Fruit fly (Drosophila melanogaster) whole organism, prepupa: ENCODE results near the gene CG33252.

ENCODE experiments used
- Blimp-1 ChIP-seq: fragments of 200-800 bp; sonication (Bioruptor generic); optimal IDR thresholded peaks from 3 replicates; lab custom pipeline; 2017; ENCODE audit warnings: missing biosample characterization, missing genetic modification characterization, mild to moderate bottlenecking, moderate library complexity, missing genetic modification reagents
- CG10631 ChIP-seq: fragments of 200-800 bp; sonication (Bioruptor generic); optimal IDR thresholded peaks from 2 replicates; lab custom pipeline; 2016; ENCODE audit warnings: missing biosample characterization, missing genetic modification characterization
- CG11294 ChIP-seq: fragments of 200-800 bp; sonication (Bioruptor generic); IDR thresholded peaks from 2 replicates; pipeline ENCODE4 v1.3.6; 2022; ENCODE audit warnings: missing biosample characterization, missing genetic modification characterization
- CG11902 ChIP-seq: fragments of 200-800 bp; sonication (Bioruptor generic); optimal IDR thresholded peaks from 3 replicates; lab custom pipeline; 2016; ENCODE audit warnings: missing biosample characterization, missing genetic modification characterization
- CG1621 ChIP-seq: fragments of 200-800 bp; sonication (Bioruptor generic); optimal IDR thresholded peaks from 3 replicates; lab custom pipeline; 2018; ENCODE audit warnings: missing biosample characterization, mild to moderate bottlenecking, missing genetic modification characterization
- CG3032 ChIP-seq: fragments of 200-800 bp; optimal IDR thresholded peaks from 2 replicates; lab custom pipeline; 2019; ENCODE audit warnings: missing biosample characterization, mild to moderate bottlenecking, missing genetic modification characterization, moderate library complexity
- CG32006 ChIP-seq: fragments of 200-800 bp; sonication (Bioruptor generic); optimal IDR thresholded peaks from 3 replicates; lab custom pipeline; 2017; ENCODE audit warnings: missing biosample characterization, mild to moderate bottlenecking, missing genetic modification characterization
- CG34406 ChIP-seq: fragments of 200-800 bp; sonication (Bioruptor generic); optimal IDR thresholded peaks from 3 replicates; lab custom pipeline; 2016; ENCODE audit warnings: missing biosample characterization, missing genetic modification characterization
- CG4318 ChIP-seq: fragments of 200-800 bp; sonication (Bioruptor generic); optimal IDR thresholded peaks from 3 replicates; lab custom pipeline; 2017; ENCODE audit warnings: missing biosample characterization, mild to moderate bottlenecking, missing genetic modification characterization
- CG6276 ChIP-seq: fragments of 200-800 bp; sonication (Bioruptor generic); optimal IDR thresholded peaks from 2 replicates; lab custom pipeline; 2017; ENCODE audit warnings: missing biosample characterization, mild to moderate bottlenecking, missing genetic modification characterization
- CG6808 ChIP-seq: fragments of 200-800 bp; sonication (Bioruptor generic); optimal IDR thresholded peaks from 3 replicates; lab custom pipeline; 2017; ENCODE audit warnings: missing biosample characterization, missing genetic modification characterization, mild to moderate bottlenecking, moderate library complexity, missing genetic modification reagents
- CG6854 ChIP-seq: fragments of 200-800 bp; sonication (Bioruptor generic); optimal IDR thresholded peaks from 2 replicates; lab custom pipeline; 2017; ENCODE audit warnings: missing biosample characterization, mild to moderate bottlenecking, missing genetic modification characterization
- CG7368 ChIP-seq: fragments of 200-800 bp; sonication (Bioruptor generic); optimal IDR thresholded peaks from 3 replicates; lab custom pipeline; 2016; ENCODE audit warnings: missing biosample characterization, missing genetic modification characterization
- CG8119 ChIP-seq: fragments of 200-800 bp; sonication (Bioruptor generic); IDR thresholded peaks from 3 replicates; pipeline ENCODE4 v1.3.6; 2022; ENCODE audit warnings: missing biosample characterization, missing genetic modification characterization
- CG8319 ChIP-seq: fragments of 200-800 bp; sonication (Bioruptor generic); optimal IDR thresholded peaks from 3 replicates; lab custom pipeline; 2016; ENCODE audit warnings: missing biosample characterization, missing genetic modification characterization
- Eip75B ChIP-seq: fragments of 200-800 bp; sonication (Bioruptor generic); optimal IDR thresholded peaks from 3 replicates; lab custom pipeline; 2016; ENCODE audit warnings: missing biosample characterization, missing genetic modification characterization
- Eip78C ChIP-seq: fragments of 200-800 bp; sonication (Bioruptor generic); peaks from one replicate; lab custom pipeline; 2016; ENCODE audit warnings: missing biosample characterization, missing genetic modification characterization
- Eip93F ChIP-seq: fragments of 200-800 bp; sonication (Bioruptor generic); optimal IDR thresholded peaks from 2 replicates; lab custom pipeline; 2016; ENCODE audit warnings: missing biosample characterization, mild to moderate bottlenecking, missing genetic modification characterization
- Gug ChIP-seq: fragments of 200-800 bp; sonication (Bioruptor generic); IDR thresholded peaks from 2 replicates; pipeline ENCODE4 v1.3.6; 2022; ENCODE audit warnings: missing biosample characterization, missing genetic modification characterization
- Hr38 ChIP-seq: sonication (Bioruptor generic); optimal IDR thresholded peaks from 2 replicates; lab custom pipeline; 2016; ENCODE audit warnings: missing biosample characterization, missing genetic modification characterization
- Lpt ChIP-seq: fragments of 200-800 bp; sonication (Bioruptor generic); optimal IDR thresholded peaks from 3 replicates; lab custom pipeline; 2016; ENCODE audit warnings: missing biosample characterization, missing genetic modification characterization
- Met ChIP-seq: fragments of 200-800 bp; sonication (Bioruptor generic); optimal IDR thresholded peaks from 3 replicates; lab custom pipeline; 2016; ENCODE audit warnings: missing biosample characterization, missing genetic modification characterization
- OdsH ChIP-seq: fragments of 200-800 bp; sonication (Bioruptor generic); optimal IDR thresholded peaks from 3 replicates; lab custom pipeline; 2016; ENCODE audit warnings: missing biosample characterization, missing genetic modification characterization
- Sox14 ChIP-seq: fragments of 200-800 bp; sonication (Bioruptor generic); optimal IDR thresholded peaks from 3 replicates; lab custom pipeline; 2016; ENCODE audit warnings: missing biosample characterization, missing genetic modification characterization
- achi ChIP-seq: fragments of 200-800 bp; sonication (Bioruptor generic); optimal IDR thresholded peaks from 3 replicates; lab custom pipeline; 2016; ENCODE audit warnings: missing biosample characterization, missing genetic modification characterization
- acj6 ChIP-seq: fragments of 200-800 bp; sonication (Bioruptor generic); optimal IDR thresholded peaks from 3 replicates; lab custom pipeline; 2016; ENCODE audit warnings: missing biosample characterization, missing genetic modification characterization
- cyc ChIP-seq: fragments of 200-800 bp; sonication (Bioruptor generic); optimal IDR thresholded peaks from 3 replicates; lab custom pipeline; 2016; ENCODE audit warnings: missing biosample characterization, missing genetic modification characterization
- dac ChIP-seq: fragments of 200-800 bp; sonication (Bioruptor generic); optimal IDR thresholded peaks from 2 replicates; lab custom pipeline; 2017; ENCODE audit warnings: missing biosample characterization, mild to moderate bottlenecking, missing genetic modification characterization
- dsx ChIP-seq: fragments of 200-800 bp; optimal IDR thresholded peaks from 3 replicates; lab custom pipeline; 2019; ENCODE audit warnings: missing biosample characterization, mild to moderate bottlenecking, missing genetic modification characterization, moderate library complexity; ENCODE audit not compliant: poor library complexity, severe bottlenecking
- esn ChIP-seq: fragments of 200-800 bp; sonication (Bioruptor generic); optimal IDR thresholded peaks from 2 replicates; lab custom pipeline; 2016; ENCODE audit warnings: missing biosample characterization, mild to moderate bottlenecking, missing genetic modification characterization, moderate library complexity
- fd59A ChIP-seq: fragments of 200-800 bp; sonication (Bioruptor generic); optimal IDR thresholded peaks from 2 replicates; lab custom pipeline; 2017; ENCODE audit warnings: missing biosample characterization, mild to moderate bottlenecking, missing genetic modification characterization, missing genetic modification reagents
- fkh ChIP-seq: fragments of 200-800 bp; sonication (Bioruptor generic); optimal IDR thresholded peaks from 3 replicates; lab custom pipeline; 2017; ENCODE audit warnings: missing biosample characterization, mild to moderate bottlenecking, missing genetic modification characterization, moderate library complexity
- lz ChIP-seq: fragments of 200-800 bp; sonication (Bioruptor generic); optimal IDR thresholded peaks from 3 replicates; lab custom pipeline; 2016; ENCODE audit warnings: missing biosample characterization, missing genetic modification characterization
- net ChIP-seq: fragments of 200-800 bp; sonication (Bioruptor generic); optimal IDR thresholded peaks from 3 replicates; lab custom pipeline; 2016; ENCODE audit warnings: missing biosample characterization, missing genetic modification characterization
- salr ChIP-seq, 2 experiments: fragments of 200-800 bp; sonication (Bioruptor generic); optimal IDR thresholded peaks; 3 replicates each; lab custom pipeline; 2016 to 2018; ENCODE audit warnings: missing biosample characterization in 2 of 2, missing genetic modification characterization in 2 of 2, mild to moderate bottlenecking in 1 of 2
- spab ChIP-seq: fragments of 200-800 bp; sonication (Bioruptor generic); optimal IDR thresholded peaks from 2 replicates; lab custom pipeline; 2017; ENCODE audit warnings: missing biosample characterization, mild to moderate bottlenecking, missing genetic modification characterization, missing genetic modification reagents
- svp ChIP-seq: fragments of 200-800 bp; sonication (Bioruptor generic); peaks from one replicate; lab custom pipeline; 2016; ENCODE audit warnings: missing biosample characterization, missing genetic modification characterization
- topi ChIP-seq: fragments of 200-800 bp; sonication (Bioruptor generic); optimal IDR thresholded peaks from 3 replicates; lab custom pipeline; 2016; ENCODE audit warnings: missing biosample characterization, missing genetic modification characterization
- vri ChIP-seq: fragments of 200-800 bp; sonication (Bioruptor generic); optimal IDR thresholded peaks from 3 replicates; lab custom pipeline; 2016; ENCODE audit warnings: missing biosample characterization, mild to moderate bottlenecking, missing genetic modification characterization

CG33252 gene

dm6 chrX:16900283-16900682, 3.3 kb upstream of the CG33252 start:
- no peak for TF ChIP-seq CG8319 (GFP tag; lab: Kevin White, UChicago)
- no peak for TF ChIP-seq CG11902
- TF ChIP-seq CG6854 (GFP tag; lab: Kevin White, UChicago), result no peak
- TF ChIP-seq spab (GFP tag; lab: Kevin White, UChicago), result no peak
- TF ChIP-seq CG6808 (GFP tag; lab: Kevin White, UChicago), result no peak
- no peak for TF ChIP-seq CG1621
- no peak for TF ChIP-seq topi (GFP tag; lab: Kevin White, UChicago)
- no peak for TF ChIP-seq Eip75B (GFP tag; lab: Kevin White, UChicago)
- TF ChIP-seq vri (GFP tag; lab: Kevin White, UChicago), result no peak
- no peak for TF ChIP-seq dsx (GFP tag; lab: Kevin White, UChicago)

DNA sequence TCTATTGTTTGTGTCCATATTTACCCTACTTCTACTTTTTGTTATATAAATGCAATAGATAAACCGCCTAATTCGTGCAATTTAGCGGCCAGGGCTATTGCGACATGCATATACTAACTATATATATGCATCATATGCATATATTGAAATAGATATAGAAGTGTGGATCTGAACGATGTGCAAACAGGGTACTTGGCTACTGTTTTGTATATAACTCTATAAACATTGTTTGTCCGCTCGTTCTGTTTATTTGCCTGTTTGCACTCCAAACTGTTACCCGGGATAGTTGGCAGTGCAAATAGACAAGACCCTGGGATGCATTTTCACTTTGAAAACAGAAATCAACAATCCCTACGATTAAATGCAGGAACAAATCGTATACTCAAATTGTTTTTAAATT, 4.0 kb downstream of the CG33252 start:
- TF ChIP-seq lz (GFP tag; lab: Kevin White, UChicago) (no peak), Eip78C (peak; percentile 1)

DNA sequence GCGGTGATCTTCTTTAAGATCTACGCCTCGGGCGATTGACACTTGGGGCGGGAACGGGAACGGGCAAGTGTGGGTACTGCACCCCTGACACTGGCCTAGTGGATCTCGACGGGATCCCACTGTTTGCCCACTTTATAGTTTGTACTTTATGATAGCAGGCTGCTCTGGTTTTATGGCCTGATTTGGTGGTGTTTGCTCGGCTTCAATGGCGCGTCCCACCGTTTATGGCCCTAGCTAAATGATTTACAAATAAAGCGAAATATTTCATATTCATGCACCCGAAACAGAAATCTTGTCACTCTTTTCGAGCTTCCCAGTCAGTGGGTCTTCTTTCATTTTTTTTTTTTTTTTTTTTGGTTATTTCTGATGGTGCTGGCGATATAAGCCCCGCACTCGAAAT, 6.4 kb downstream of the CG33252 start:
- TF ChIP-seq fkh (GFP tag; lab: Kevin White, UChicago), result peak; percentile 56
- TF ChIP-seq cyc (GFP tag; lab: Kevin White, UChicago), result no peak
- TF ChIP-seq svp (GFP tag; lab: Kevin White, UChicago), result no peak
- no peak for TF ChIP-seq Eip93F (GFP tag; lab: Kevin White, UChicago)

DNA sequence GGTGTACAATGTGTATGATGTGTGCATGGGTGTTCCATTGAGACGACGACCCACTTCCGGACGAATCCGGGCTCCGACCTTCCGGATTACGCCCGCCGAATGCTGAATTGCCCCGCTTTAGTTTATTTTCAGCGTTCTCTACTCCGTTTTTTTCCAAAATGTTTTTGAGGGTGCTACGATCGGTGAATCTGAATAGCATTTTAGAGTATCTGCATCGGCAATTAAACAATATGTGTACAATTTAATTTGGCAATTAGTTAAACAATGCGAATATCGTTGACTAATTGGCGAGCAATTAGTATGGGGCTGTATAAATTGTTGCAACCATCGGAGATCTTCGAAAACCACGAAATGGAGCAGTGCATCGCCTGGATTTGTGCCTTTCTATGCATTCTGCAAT, 7.5 kb downstream of the CG33252 start, which contains the start of gene CG13002:
TSS of gene CG13002 (plus strand) at position 301 of the 400 bp plus-strand sequence.
- no peak for TF ChIP-seq svp (GFP tag; lab: Kevin White, UChicago)

DNA sequence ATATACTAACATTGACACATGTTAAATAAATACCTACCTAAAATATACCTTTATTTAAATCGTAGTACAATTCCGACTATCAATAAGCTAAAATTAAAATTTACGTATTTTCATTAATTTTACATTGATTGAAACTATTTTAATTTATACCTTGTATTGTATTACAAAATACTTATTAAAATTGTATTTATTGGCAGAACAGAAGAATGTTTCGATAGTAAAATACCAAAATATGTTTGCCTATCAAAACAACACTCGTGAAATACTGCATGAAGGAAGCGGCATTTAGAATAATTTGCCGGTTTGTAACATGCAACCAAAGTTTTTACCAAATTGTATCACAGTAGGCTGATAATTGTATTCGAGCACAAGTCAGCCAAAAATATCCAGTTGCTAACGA, 10.4 kb downstream of the CG33252 start, which contains the start of the genes DENR and CG4880:
TSS of gene DENR (minus strand) at position 10 of the 400 bp plus-strand sequence.
TSS of gene CG4880 (plus strand) at position 268 of the 400 bp plus-strand sequence.
- TF ChIP-seq Lpt (GFP tag; lab: Kevin White, UChicago) (no peak), spab (GFP tag; lab: Kevin White, UChicago) (no peak), Eip78C (peak; percentile 41), OdsH (GFP tag; lab: Kevin White, UChicago) (no peak), achi (no peak), dac (GFP tag; lab: Kevin White, UChicago) (no peak), fd59A (no peak)

DNA sequence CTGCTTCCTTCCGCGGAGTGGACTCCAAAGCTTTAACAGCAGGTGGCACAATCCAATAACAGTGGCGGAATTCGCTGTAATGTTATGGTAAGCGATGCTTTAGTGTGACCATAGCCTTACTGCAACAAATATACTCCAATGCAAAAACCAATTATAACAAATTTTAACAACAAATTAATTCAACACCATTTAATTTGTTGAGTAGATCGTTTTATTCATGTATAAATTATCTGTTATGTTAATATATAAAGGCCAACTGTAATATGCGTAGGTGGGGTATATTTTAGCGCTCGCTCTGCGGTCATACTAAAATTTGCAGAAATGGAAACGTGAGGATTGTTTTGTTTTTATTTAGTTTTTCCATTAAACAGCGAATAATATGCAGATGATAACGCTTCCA, 12.7 kb downstream of the CG33252 start, which contains the start of the genes Nprl2 and Polr3I:
TSS of gene Nprl2 (minus strand) at position 86 of the 400 bp plus-strand sequence.
TSS of gene Polr3I (plus strand) at position 302 of the 400 bp plus-strand sequence.
- TF ChIP-seq CG3032 (no peak), Eip78C (peak; percentile 12)

DNA sequence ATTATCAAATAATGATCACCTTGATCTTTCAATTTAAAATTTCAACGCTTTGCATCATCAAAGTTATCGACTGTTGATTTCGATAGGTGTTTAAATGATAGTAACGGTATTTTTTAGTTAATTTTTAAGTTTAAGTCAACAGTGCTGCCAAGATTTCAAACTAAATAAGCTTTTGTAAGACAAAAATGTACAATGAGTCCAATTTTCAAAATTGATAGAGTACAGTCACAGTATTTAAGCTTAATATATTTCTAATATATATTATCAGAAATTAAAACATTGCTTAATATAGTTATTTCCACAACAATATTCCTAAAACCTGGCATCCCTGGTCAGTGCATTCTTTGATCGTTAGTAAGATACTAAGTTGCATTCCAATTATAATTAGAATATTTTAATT, 16.0 kb downstream of the CG33252 start, which contains the start of gene CG4872:
TSS of gene CG4872 (plus strand) at position 333 of the 400 bp plus-strand sequence.
- TF ChIP-seq Eip78C, result peak; percentile 71
- no peak for TF ChIP-seq CG34406 (GFP tag; lab: Kevin White, UChicago)
- no peak for TF ChIP-seq CG11294 (GFP tag; lab: Robert Waterston, UW)
- TF ChIP-seq net (GFP tag; lab: Kevin White, UChicago), result no peak
- no peak for TF ChIP-seq CG10631 (GFP tag; lab: Kevin White, UChicago)
- no peak for TF ChIP-seq CG4318 (GFP tag; lab: Kevin White, UChicago)
- no peak for TF ChIP-seq Hr38 (GFP tag; lab: Kevin White, UChicago)
- no peak for TF ChIP-seq CG8119 (GFP tag; lab: Robert Waterston, UW)
- no peak for TF ChIP-seq Blimp-1
- TF ChIP-seq CG6276, result no peak
- TF ChIP-seq salr (GFP tag; optimal IDR thresholded peaks at IDR 0.05; lab: Kevin White, UChicago), result no peak
- TF ChIP-seq CG1621, result no peak
- TF ChIP-seq Gug (GFP tag; lab: Robert Waterston, UW), result no peak
- no peak for TF ChIP-seq CG6854 (GFP tag; lab: Kevin White, UChicago)
- TF ChIP-seq cyc (GFP tag; lab: Kevin White, UChicago), result no peak
- TF ChIP-seq achi, result no peak
- TF ChIP-seq spab (GFP tag; lab: Kevin White, UChicago), result no peak
- no peak for TF ChIP-seq Met (GFP tag; lab: Kevin White, UChicago)
- no peak for TF ChIP-seq fd59A
- TF ChIP-seq CG7368 (GFP tag; lab: Kevin White, UChicago), result no peak
- no peak for TF ChIP-seq CG32006 (GFP tag; lab: Kevin White, UChicago)
- no peak for TF ChIP-seq Sox14 (GFP tag; lab: Kevin White, UChicago)
- no peak for TF ChIP-seq Lpt (GFP tag; lab: Kevin White, UChicago)
- TF ChIP-seq acj6 (GFP tag; lab: Kevin White, UChicago), result peak; percentile 11
- no peak for TF ChIP-seq topi (GFP tag; lab: Kevin White, UChicago)
- peak; percentile 23 for TF ChIP-seq esn (GFP tag; lab: Kevin White, UChicago)
